Worm (Caenorhabditis elegans): ENCODE data around the gene str-40.

ce11 chrV:3044837-3045236 is 24.2 kb downstream of the str-40 start, which contains the start of gene F59D6.1:
- TF ChIP-seq him-1 (tag; optimal IDR thresholded peaks at IDR 0.05) (no peak), W03F9.2 (tag; optimal IDR thresholded peaks at IDR 0.05) (no peak), dao-5 (tag; optimal IDR thresholded peaks at IDR 0.05) (no peak)

All from whole organism, L4/young adult.